Worm (Caenorhabditis elegans): ENCODE measurements around the gene glb-17.

The glb-17 gene

ce11 chrX:9549657-9550369 is 27.0 kb downstream of the glb-17 start:
- TF ChIP-seq egl-5 (tag; optimal IDR thresholded peaks at IDR 0.05) = peak; percentile 40
- TF ChIP-seq skn-1 (tag; optimal IDR thresholded peaks at IDR 0.05) = peak; percentile 10
- TF ChIP-seq nhr-11 (tag; optimal IDR thresholded peaks at IDR 0.05) = no peak
- TF ChIP-seq lin-39 (tag; optimal IDR thresholded peaks at IDR 0.05) = peak; percentile 19
- TF ChIP-seq snpc-4 (tag; optimal IDR thresholded peaks at IDR 0.05) = no peak
- TF ChIP-seq eor-1 (tag; optimal IDR thresholded peaks at IDR 0.05) = no peak
- TF ChIP-seq nhr-237 (tag; optimal IDR thresholded peaks at IDR 0.05) = no peak

ce11 chrX:9548890-9549289 is 27.9 kb downstream of the glb-17 start:
- no peak for TF ChIP-seq mml-1 (tag; optimal IDR thresholded peaks at IDR 0.05)
- TF ChIP-seq nhr-23 (tag; optimal IDR thresholded peaks at IDR 0.05) = peak; percentile 68
- TF ChIP-seq eor-1 (tag; optimal IDR thresholded peaks at IDR 0.05) = no peak
- TF ChIP-seq zag-1 (tag; optimal IDR thresholded peaks at IDR 0.05) = no peak
- peak; percentile 22 for TF ChIP-seq lin-39 (tag; optimal IDR thresholded peaks at IDR 0.05)
- TF ChIP-seq fos-1 (tag; optimal IDR thresholded peaks at IDR 0.05) = no peak
- no peak for TF ChIP-seq egl-27 (tag; optimal IDR thresholded peaks at IDR 0.05)
- peak; percentile 40 for TF ChIP-seq jun-1 (tag; optimal IDR thresholded peaks at IDR 0.05)
- no peak for TF ChIP-seq ceh-9 (tag; optimal IDR thresholded peaks at IDR 0.05)
- TF ChIP-seq nhr-43 (tag; optimal IDR thresholded peaks at IDR 0.05; ENCODE audit: poor library complexity, severe bottlenecking) = peak; percentile 67
- TF ChIP-seq pqm-1 (tag; optimal IDR thresholded peaks at IDR 0.05) = no peak
- TF ChIP-seq R02D3.7 (tag; optimal IDR thresholded peaks at IDR 0.05) = no peak
- no peak for TF ChIP-seq ceh-28 (tag; optimal IDR thresholded peaks at IDR 0.05)
- peak; percentile 95 for TF ChIP-seq nhr-25 (tag; optimal IDR thresholded peaks at IDR 0.05)
- TF ChIP-seq elt-1 (tag; optimal IDR thresholded peaks at IDR 0.05) = peak; percentile 93
- no peak for TF ChIP-seq ztf-11 (tag; optimal IDR thresholded peaks at IDR 0.05)
- TF ChIP-seq skn-1 (tag; optimal IDR thresholded peaks at IDR 0.05) = no peak
- no peak for TF ChIP-seq ama-1 (optimal IDR thresholded peaks at IDR 0.05)
- TF ChIP-seq nfya-1 (tag; optimal IDR thresholded peaks at IDR 0.05; ENCODE audit: insufficient read depth) = peak; percentile 25
- peak; percentile 20 for TF ChIP-seq ceh-16 (tag; optimal IDR thresholded peaks at IDR 0.05)
- TF ChIP-seq elt-2 (tag; optimal IDR thresholded peaks at IDR 0.05) = peak; percentile 40

ce11 chrX:9548011-9548795 is 28.6 kb downstream of the glb-17 start:
- TF ChIP-seq nhr-25 (tag; optimal IDR thresholded peaks at IDR 0.05) = peak; percentile 84
- peak; percentile 71 for TF ChIP-seq pha-4 (tag; optimal IDR thresholded peaks at IDR 0.05)
- no peak for TF ChIP-seq mdl-1 (tag; optimal IDR thresholded peaks at IDR 0.05)
- TF ChIP-seq ceh-28 (tag; optimal IDR thresholded peaks at IDR 0.05) = no peak
- peak; percentile 24 for TF ChIP-seq nhr-23 (tag; optimal IDR thresholded peaks at IDR 0.05)

- TF ChIP-seq unc-62 (GFP tag; optimal IDR thresholded peaks at IDR 0.05) (peak; percentile 97), fos-1 (tag; optimal IDR thresholded peaks at IDR 0.05) (no peak), nhr-23 (tag; optimal IDR thresholded peaks at IDR 0.05) (peak; percentile 80), ceh-28 (tag; optimal IDR thresholded peaks at IDR 0.05) (peak; percentile 38), nfya-1 (tag; optimal IDR thresholded peaks at IDR 0.05; ENCODE audit: insufficient read depth) (peak; percentile 60), elt-2 (tag; optimal IDR thresholded peaks at IDR 0.05) (peak; percentile 65), skn-1 (tag; optimal IDR thresholded peaks at IDR 0.05) (peak; percentile 13), lin-39 (tag; optimal IDR thresholded peaks at IDR 0.05) (peak; percentile 8), pqm-1 (tag; optimal IDR thresholded peaks at IDR 0.05) (peak; percentile 81), nhr-25 (tag; optimal IDR thresholded peaks at IDR 0.05) (peak; percentile 94), pha-4 (tag; optimal IDR thresholded peaks at IDR 0.05) (peak; percentile 48), nhr-43 (tag; optimal IDR thresholded peaks at IDR 0.05; ENCODE audit: poor library complexity, severe bottlenecking) (peak; percentile 82), zag-1 (tag; optimal IDR thresholded peaks at IDR 0.05) (no peak), nhr-11 (tag; optimal IDR thresholded peaks at IDR 0.05) (no peak), R02D3.7 (tag; optimal IDR thresholded peaks at IDR 0.05) (peak; percentile 15), elt-3 (tag; optimal IDR thresholded peaks at IDR 0.05) (peak; percentile 18 to 71 (median 58))
Observed at ce11 chrX:9547264-9547751, 29.5 kb downstream of the glb-17 start.

ce11 chrX:9546640-9547039 is 30.2 kb downstream of the glb-17 start:
- no peak for TF ChIP-seq lin-39 (tag; optimal IDR thresholded peaks at IDR 0.05)
- no peak for TF ChIP-seq lin-15B (tag; optimal IDR thresholded peaks at IDR 0.05)
- no peak for TF ChIP-seq ama-1 (optimal IDR thresholded peaks at IDR 0.05)
- peak; percentile 48 for TF ChIP-seq egl-5 (tag; optimal IDR thresholded peaks at IDR 0.05)

All from whole organism, L3 larva.